Worm (Caenorhabditis elegans) whole organism, dauer: Measurements from ENCODE around the gene nck-1.
"Not testable (repeated sequence)": the region's sequence is repeated elsewhere in the genome, so short reads cannot be mapped to it uniquely, and the experiment has no call there.

Experiments
- unc-62 ChIP-seq: sonication (generic microtip); optimal IDR thresholded peaks from 2 replicates; lab custom pipeline; 2017; ENCODE audit warnings: missing biosample characterization, missing genetic modification reagents, missing genetic modification characterization

The nck-1 gene

DNA sequence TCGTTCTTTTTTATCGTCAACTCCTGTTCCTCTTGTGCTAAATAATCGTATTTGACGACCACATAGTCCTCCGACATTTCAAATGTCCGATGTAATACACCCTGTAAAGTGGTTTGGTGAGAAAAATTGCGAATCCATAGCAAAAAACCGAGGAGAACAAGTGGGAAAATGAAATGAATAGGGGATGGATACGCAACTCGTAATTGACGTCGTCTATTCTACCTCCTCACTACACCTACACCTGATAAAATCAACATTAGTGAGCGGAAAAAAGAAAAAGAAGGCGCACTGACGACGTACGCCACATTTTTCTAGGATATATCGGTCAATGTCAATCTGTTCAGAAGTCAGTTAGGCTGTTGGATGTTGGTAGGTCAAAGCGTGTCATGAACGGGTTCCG is at the start of gene nck-1:
Gene nck-1 (minus strand): TSS at position 101 of the 400 bp plus-strand sequence.
- no peak for TF ChIP-seq unc-62 (GFP tag; lab: Kevin White, UChicago)

- not testable (repeated sequence) for TF ChIP-seq unc-62 (GFP tag; lab: Kevin White, UChicago)
Observed at ce11 chrX:4202114-4202513, 48.9 kb upstream of the nck-1 start, which contains the start of gene F20B6.6. TSS of gene F20B6.6 (minus strand) at chrX:4202214.

DNA sequence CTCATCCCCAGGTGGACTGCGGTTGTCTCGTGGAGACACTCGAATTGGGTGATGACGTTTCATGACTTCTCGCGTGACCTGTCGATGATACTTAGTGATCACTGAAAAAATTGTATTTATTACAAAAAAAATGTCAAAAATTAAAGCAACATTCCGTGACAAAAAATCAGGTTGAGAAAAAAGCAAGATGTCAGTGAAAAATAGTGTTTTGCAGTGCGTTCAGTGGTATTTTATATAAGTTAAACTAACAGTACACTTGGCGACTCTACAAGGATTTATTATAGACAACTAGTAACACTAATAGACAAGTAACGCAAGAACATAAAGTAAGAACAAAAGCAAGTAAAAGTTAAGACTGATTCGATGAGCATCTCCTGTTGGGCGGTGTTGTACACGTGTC is 46.6 kb upstream of the nck-1 start, which contains the start of gene F20B6.5:
Gene F20B6.5 (minus strand): TSS at position 101 of the 400 bp plus-strand sequence.
- TF ChIP-seq unc-62 (GFP tag; lab: Kevin White, UChicago) = not testable (repeated sequence)

- TF ChIP-seq unc-62 (GFP tag; lab: Kevin White, UChicago) = no peak
Observed at ce11 chrX:4196431-4196830, 43.2 kb upstream of the nck-1 start, which contains the start of gene F20B6.4. TSS of gene F20B6.4 (minus strand) at chrX:4196531.

- TF ChIP-seq unc-62 (GFP tag; lab: Kevin White, UChicago) = no peak
Observed at ce11 chrX:4193080-4193479, 39.8 kb upstream of the nck-1 start.

DNA sequence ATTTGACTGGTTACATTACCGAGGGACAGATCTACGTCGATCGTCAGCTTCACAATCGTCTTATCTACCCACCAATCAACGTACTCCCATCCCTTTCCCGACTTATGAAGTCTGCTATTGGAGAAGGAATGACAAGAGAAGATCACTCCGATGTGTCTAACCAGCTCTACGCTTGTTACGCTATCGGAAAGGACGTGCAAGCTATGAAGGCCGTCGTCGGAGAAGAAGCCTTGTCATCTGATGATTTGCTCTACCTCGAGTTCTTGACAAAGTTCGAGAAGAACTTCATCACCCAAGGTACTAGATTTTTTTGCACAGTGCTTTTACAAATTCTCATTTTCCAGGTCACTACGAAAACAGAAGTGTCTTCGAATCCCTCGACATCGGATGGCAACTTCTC is 39.0 kb upstream of the nck-1 start:
- TF ChIP-seq unc-62 (GFP tag; lab: Kevin White, UChicago) = no peak

DNA sequence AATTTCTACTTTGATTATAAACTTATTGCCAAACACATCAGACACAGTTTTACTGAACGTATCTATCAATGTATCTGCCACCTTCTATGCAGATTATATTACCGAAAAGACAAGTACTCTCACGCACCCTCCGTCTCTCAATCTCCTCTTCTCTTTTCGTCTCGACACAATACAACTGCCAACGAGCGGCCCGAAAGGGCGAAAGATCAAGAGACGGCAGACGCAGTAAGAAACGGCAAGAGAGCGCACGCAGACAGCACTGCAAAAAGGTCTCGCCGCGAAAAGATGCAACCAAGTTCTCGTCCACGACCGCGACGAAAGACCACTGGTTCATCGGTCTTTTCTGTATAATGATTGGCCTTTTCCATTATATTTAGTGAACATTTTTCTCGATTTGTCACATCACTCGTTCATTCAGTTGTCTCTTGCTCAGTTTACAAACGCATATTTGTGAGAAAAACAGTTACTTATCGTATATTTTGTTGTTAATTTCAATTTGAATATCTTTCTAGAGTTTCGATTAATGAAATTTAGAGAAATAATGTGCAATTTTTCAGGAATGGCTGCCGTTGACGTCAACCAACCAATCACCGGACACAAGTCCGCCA is 37.4 kb upstream of the nck-1 start, which contains the start of gene vha-12:
Gene vha-12 (plus strand): TSS at position 558 of the 608 bp plus-strand sequence.
- no peak for TF ChIP-seq unc-62 (GFP tag; lab: Kevin White, UChicago)

- no peak for TF ChIP-seq unc-62 (GFP tag; lab: Kevin White, UChicago)
Observed at ce11 chrX:4186656-4187055, 33.4 kb upstream of the nck-1 start, which contains the start of gene mrp-6. TSS of gene mrp-6 (minus strand) at chrX:4186756.

- no peak for TF ChIP-seq unc-62 (GFP tag; lab: Kevin White, UChicago)
Observed at ce11 chrX:4177394-4177793, 24.2 kb upstream of the nck-1 start, which contains the start of gene ZK470.6. TSS of gene ZK470.6 (minus strand) at chrX:4177494.

- no peak for TF ChIP-seq unc-62 (GFP tag; lab: Kevin White, UChicago)
Observed at ce11 chrX:4167150-4167549, 13.9 kb upstream of the nck-1 start, which contains the start of gene ZK470.14. TSS of gene ZK470.14 (plus strand) at chrX:4167450.

ce11 chrX:4163391-4163790 is 10.1 kb upstream of the nck-1 start, which contains the start of gene ZK470.1:
TSS of gene ZK470.1 (plus strand) at chrX:4163691.
- no peak for TF ChIP-seq unc-62 (GFP tag; lab: Kevin White, UChicago)

DNA sequence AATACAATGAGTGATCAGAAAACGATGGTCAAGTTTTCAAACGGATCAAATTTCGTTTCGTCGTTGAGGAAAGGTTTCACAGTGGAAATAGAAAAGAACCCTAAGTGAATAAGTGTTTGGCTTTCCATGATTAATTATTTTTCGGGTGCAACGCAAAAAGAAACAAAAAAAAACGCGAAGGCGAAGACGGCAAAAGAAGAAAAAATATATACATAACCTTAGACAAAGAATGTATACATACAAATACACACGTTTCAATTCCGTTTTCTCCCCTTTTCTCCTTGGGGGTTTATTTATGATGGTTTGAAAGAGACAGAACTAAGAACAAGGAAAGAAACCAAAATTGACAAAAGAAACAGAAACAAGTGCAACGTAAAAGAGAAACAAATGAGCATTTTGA is 8.7 kb upstream of the nck-1 start:
- no peak for TF ChIP-seq unc-62 (GFP tag; lab: Kevin White, UChicago)

DNA sequence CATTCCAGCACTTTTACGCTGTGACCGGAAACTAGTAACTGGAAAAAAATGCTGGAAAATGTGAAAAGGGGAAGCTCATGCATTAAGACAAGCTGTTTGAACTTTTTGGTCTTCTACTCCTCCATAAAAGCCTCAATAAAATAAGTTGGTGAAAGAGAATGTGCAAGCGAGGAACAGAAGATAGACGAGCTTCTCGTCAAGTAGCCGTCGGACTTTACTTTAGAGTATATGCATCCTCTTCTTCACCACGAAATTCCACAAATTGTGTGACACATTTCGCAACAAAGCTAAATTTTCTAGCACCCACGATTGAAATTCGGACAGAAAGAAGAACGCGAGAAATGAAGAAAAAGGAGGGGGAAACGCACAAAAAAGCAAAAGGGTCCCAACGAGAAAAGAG is 6.7 kb upstream of the nck-1 start:
- no peak for TF ChIP-seq unc-62 (GFP tag; lab: Kevin White, UChicago)

ce11 chrX:4159185-4159871 is 6.1 kb upstream of the nck-1 start:
- no peak for TF ChIP-seq unc-62 (GFP tag; lab: Kevin White, UChicago)

- no peak for TF ChIP-seq unc-62 (GFP tag; lab: Kevin White, UChicago)
Observed at ce11 chrX:4157896-4158295, 4.7 kb upstream of the nck-1 start.

ce11 chrX:4154784-4155183 is 1.5 kb upstream of the nck-1 start:
- no peak for TF ChIP-seq unc-62 (GFP tag; lab: Kevin White, UChicago)
